Worm (Caenorhabditis elegans): ENCODE results near the gene str-94.

DNA sequence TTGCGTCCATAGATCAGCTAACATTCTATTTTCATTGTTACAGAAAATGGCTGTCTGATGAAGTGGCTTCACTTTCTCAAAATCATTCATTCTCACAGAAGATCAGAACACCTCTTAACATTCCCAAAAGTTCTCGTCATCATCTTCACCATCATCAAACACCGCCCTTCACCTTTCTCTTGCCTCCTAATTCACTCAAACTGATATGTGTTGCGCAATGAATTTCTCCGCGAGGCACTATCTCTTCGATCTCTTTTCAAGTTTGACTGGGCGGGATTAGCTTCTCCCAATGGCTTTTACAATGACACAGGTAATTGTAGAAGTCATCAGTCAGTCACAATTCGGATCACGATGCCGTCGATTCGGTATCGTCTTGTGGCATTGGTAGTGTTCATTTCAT is 27.5 kb downstream of the str-94 start, which contains the start of gene grd-6:
- TF ChIP-seq dao-5 (tag; optimal IDR thresholded peaks at IDR 0.05) (no peak), him-1 (tag; optimal IDR thresholded peaks at IDR 0.05) (no peak), W03F9.2 (tag; optimal IDR thresholded peaks at IDR 0.05) (no peak)
